Worm (Caenorhabditis elegans): ENCODE measurements around the gene rgef-1.

rgef-1 gene

DNA sequence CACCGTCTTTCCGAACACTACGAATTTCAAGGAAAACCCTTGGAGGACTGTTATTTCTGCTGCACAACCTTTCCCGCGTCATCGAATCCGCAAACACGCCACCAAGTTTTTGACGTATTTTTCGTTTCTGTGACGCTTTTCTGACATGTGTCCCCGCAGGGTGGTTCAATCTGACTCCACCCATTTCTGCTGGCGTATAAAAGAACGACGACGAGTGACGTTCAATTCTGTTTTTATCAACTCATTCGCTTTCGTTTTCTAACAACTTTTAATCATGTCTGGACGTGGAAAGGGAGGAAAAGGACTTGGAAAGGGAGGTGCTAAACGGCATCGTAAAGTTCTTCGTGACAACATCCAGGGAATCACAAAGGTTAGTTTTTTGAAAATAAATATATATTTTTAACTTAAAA, 14.6 kb downstream of the rgef-1 start, which contains the start of gene his-37 (continued):
- TF ChIP-seq madf-5 (GFP tag; IDR thresholded peaks at IDR 0.05) (peak in 1 of 2 experiments; percentile 86; a peak in 1 of 4 replicates), nhr-76 (tag; optimal IDR thresholded peaks at IDR 0.05) (peak; percentile 85), Y75B8A.6 (GFP tag; IDR thresholded peaks at IDR 0.05) (peak; percentile 64; the same call in 1 of the 2 replicates), nhr-237 (tag; optimal IDR thresholded peaks at IDR 0.05) (peak; percentile 82), lin-29 (GFP tag; IDR thresholded peaks at IDR 0.05) (peak; percentile 95), D1046.2 (GFP tag; IDR thresholded peaks at IDR 0.05) (peak; percentile 91; the same call in 1 of the 2 replicates), pqm-1 (tag; optimal IDR thresholded peaks at IDR 0.05) (peak; percentile 91), mes-2 (tag; optimal IDR thresholded peaks at IDR 0.05; ENCODE audit: poor library complexity, severe bottlenecking) (peak; percentile 95), ama-1 (optimal IDR thresholded peaks at IDR 0.05) (peak; percentile 95), set-16 (GFP tag; IDR thresholded peaks at IDR 0.05) (peak; percentile 51; the same call in 1 of the 2 replicates), mxl-2 (GFP tag; conservative IDR thresholded peaks at IDR 0.05) (peak; percentile 85; the same call in 1 of the 2 replicates), F37D6.2 (tag; optimal IDR thresholded peaks at IDR 0.05) (peak; percentile 97), Y48G9A.11 (GFP tag; IDR thresholded peaks at IDR 0.05) (0 out of 2 replicates have a peak, but pooled peaks have one; percentile 8), lin-13 (GFP tag; optimal IDR thresholded peaks at IDR 0.05) (peak; percentile 98), daf-16 (GFP tag; optimal IDR thresholded peaks at IDR 0.05) (peak; percentile 71 to 96), daf-16 (tag; optimal IDR thresholded peaks at IDR 0.05) (peak; percentile 84), sdz-12 (GFP tag; optimal IDR thresholded peaks at IDR 0.05) (no peak), zip-11 (GFP tag; IDR thresholded peaks at IDR 0.05) (no peak), hlh-11 (tag; optimal IDR thresholded peaks at IDR 0.05) (peak; percentile 99), lin-38 (GFP tag; IDR thresholded peaks at IDR 0.05) (peak; percentile 91), ZK337.2 (GFP tag; IDR thresholded peaks at IDR 0.05) (peak; percentile 68; the same call in 1 of the 2 replicates), dmd-9 (GFP tag; IDR thresholded peaks at IDR 0.05) (peak; percentile 95), ceh-62 (tag; optimal IDR thresholded peaks at IDR 0.05) (no peak), F44E2.7 (GFP tag; IDR thresholded peaks at IDR 0.05) (no peak), nhr-6 (tag; optimal IDR thresholded peaks at IDR 0.05) (peak; percentile 98), hmg-1.1 (GFP tag; IDR thresholded peaks at IDR 0.05) (peak; percentile 97), saeg-2 (GFP tag; IDR thresholded peaks at IDR 0.05) (peak; percentile 96), ztf-11 (tag; optimal IDR thresholded peaks at IDR 0.05) (no peak), nhr-77 (tag; optimal IDR thresholded peaks at IDR 0.05) (peak; percentile 99), F49E8.2 (tag; optimal IDR thresholded peaks at IDR 0.05; ENCODE audit: borderline replicate concordance) (no peak), attf-4 (tag; optimal IDR thresholded peaks at IDR 0.05) (peak; percentile 21), F10B5.3 (tag; optimal IDR thresholded peaks at IDR 0.05) (peak; percentile 91), lin-1 (GFP tag; IDR thresholded peaks at IDR 0.05) (peak; percentile 94), cey-2 (tag; optimal IDR thresholded peaks at IDR 0.05; ENCODE audit: borderline replicate concordance, insufficient read depth) (peak; percentile 88), ZK546.5 (tag; optimal IDR thresholded peaks at IDR 0.05) (peak in 1 of 2 experiments; percentile 79), ctbp-1 (GFP tag; IDR thresholded peaks at IDR 0.05) (peak; percentile 98), egl-27 (tag; optimal IDR thresholded peaks at IDR 0.05) (peak; percentile 27), ztf-7 (tag; optimal IDR thresholded peaks at IDR 0.05) (peak; percentile 90), mdt-29 (GFP tag; IDR thresholded peaks at IDR 0.05) (peak; percentile 94), unc-39 (tag; optimal IDR thresholded peaks at IDR 0.05) (peak; percentile 52), Y105C5A.15 (GFP tag; IDR thresholded peaks at IDR 0.05) (peak; percentile 61; the same call in 1 of the 2 replicates), snpc-4 (tag; optimal IDR thresholded peaks at IDR 0.05) (peak; percentile 54), lin-15B (tag; optimal IDR thresholded peaks at IDR 0.05) (no peak), R02D3.7 (tag; optimal IDR thresholded peaks at IDR 0.05) (no peak), tag-97 (GFP tag; IDR thresholded peaks at IDR 0.05) (no peak), hif-1 (tag; optimal IDR thresholded peaks at IDR 0.05) (peak; percentile 82 to 93), daf-12 (tag; optimal IDR thresholded peaks at IDR 0.05) (no peak), zfp-2 (tag; optimal IDR thresholded peaks at IDR 0.05) (peak; percentile 85), aly-2 (tag; optimal IDR thresholded peaks at IDR 0.05) (no peak), dmd-8 (GFP tag; IDR thresholded peaks at IDR 0.05) (no peak), fos-1 (tag; optimal IDR thresholded peaks at IDR 0.05) (peak; percentile 74), zip-2 (tag; optimal IDR thresholded peaks at IDR 0.05) (peak; percentile 92)

Measured in whole organism, L4 larva.